Fruit fly (Drosophila melanogaster) whole organism, embryonic: ENCODE data around the gene Pfdn2.
A peak's percentile ranks its signal among the peaks of the same experiment; 100 is the strongest.

Experiments
- Abd-B ChIP-seq: fragments of 200-800 bp; sonication (Bioruptor generic); optimal IDR thresholded peaks from 2 replicates; lab custom pipeline; 2018; ENCODE audit warnings: missing biosample characterization, mild to moderate bottlenecking, missing genetic modification characterization, moderate library complexity
- Adf1 ChIP-seq: fragments of 200-800 bp; sonication (Bioruptor generic); IDR thresholded peaks from 2 replicates; pipeline ENCODE4 v1.3.6; 2022; ENCODE audit warnings: missing biosample characterization, missing genetic modification characterization
- CG10209 ChIP-seq: fragments of 200-800 bp; sonication (Bioruptor generic); optimal IDR thresholded peaks from 3 replicates; lab custom pipeline; 2017; ENCODE audit warnings: missing biosample characterization, mild to moderate bottlenecking, missing genetic modification characterization, missing genetic modification reagents
- CG1024 ChIP-seq: fragments of 200-800 bp; sonication (Bioruptor generic); IDR thresholded peaks from 2 replicates; pipeline ENCODE4 v1.3.6; 2022; ENCODE audit warnings: missing biosample characterization, missing genetic modification characterization
- CG10431 ChIP-seq: fragments of 200-800 bp; sonication (Bioruptor generic); optimal IDR thresholded peaks from 3 replicates; lab custom pipeline; 2018; ENCODE audit warnings: missing biosample characterization, mild to moderate bottlenecking, missing genetic modification characterization
- CG10565 ChIP-seq: fragments of 200-800 bp; sonication (Bioruptor generic); optimal IDR thresholded peaks from 3 replicates; lab custom pipeline; 2016; ENCODE audit warnings: missing biosample characterization, mild to moderate bottlenecking, missing genetic modification characterization
- CG10654 ChIP-seq: fragments of 200-800 bp; sonication (Bioruptor generic); optimal IDR thresholded peaks from 2 replicates; lab custom pipeline; 2016; ENCODE audit warnings: missing biosample characterization, missing genetic modification characterization
- CG15073 ChIP-seq: fragments of 200-800 bp; sonication (Bioruptor generic); optimal IDR thresholded peaks from 2 replicates; lab custom pipeline; 2016; ENCODE audit warnings: missing biosample characterization, missing genetic modification characterization
- CG15269 ChIP-seq: fragments of 200-800 bp; sonication (Bioruptor generic); optimal IDR thresholded peaks from 2 replicates; lab custom pipeline; 2018; ENCODE audit warnings: missing biosample characterization, mild to moderate bottlenecking, missing genetic modification characterization, moderate library complexity
- CG15514 ChIP-seq: fragments of 200-800 bp; sonication (Bioruptor generic); optimal IDR thresholded peaks from 3 replicates; lab custom pipeline; 2017; ENCODE audit warnings: missing biosample characterization, missing genetic modification characterization, mild to moderate bottlenecking, moderate library complexity, missing genetic modification reagents
- CG15696 ChIP-seq: fragments of 200-800 bp; sonication (Bioruptor generic); optimal IDR thresholded peaks from 2 replicates; lab custom pipeline; 2019; ENCODE audit warnings: missing biosample characterization, mild to moderate bottlenecking, missing genetic modification characterization, moderate library complexity
- CG4328 ChIP-seq: fragments of 200-800 bp; sonication (Bioruptor generic); optimal IDR thresholded peaks from 3 replicates; lab custom pipeline; 2017; ENCODE audit warnings: missing biosample characterization, missing genetic modification reagents, missing genetic modification characterization
- CG43689 ChIP-seq: fragments of 200-800 bp; sonication (Bioruptor generic); IDR thresholded peaks from 2 replicates; pipeline ENCODE4 v1.3.6; 2022; ENCODE audit warnings: missing biosample characterization, missing genetic modification characterization
- CG4854 ChIP-seq: fragments of 200-800 bp; sonication (Bioruptor generic); optimal IDR thresholded peaks from 2 replicates; lab custom pipeline; 2016; ENCODE audit warnings: missing biosample characterization, missing genetic modification characterization, inconsistent platforms
- CG6791 ChIP-seq: fragments of 200-800 bp; sonication (Bioruptor generic); IDR thresholded peaks from 3 replicates; pipeline ENCODE4 v1.3.6; 2022; ENCODE audit warnings: missing biosample characterization, missing genetic modification characterization; ENCODE audit not compliant: partially characterized antibody
- CG7357 ChIP-seq: fragments of 200-800 bp; sonication (Bioruptor generic); IDR thresholded peaks from 3 replicates; pipeline ENCODE4 v1.3.6; 2022; ENCODE audit warnings: missing biosample characterization, missing genetic modification characterization
- CG8944 ChIP-seq: fragments of 200-800 bp; sonication (Bioruptor generic); optimal IDR thresholded peaks from 3 replicates; lab custom pipeline; 2016; ENCODE audit warnings: missing biosample characterization, missing genetic modification characterization
- CG9817 ChIP-seq: fragments of 200-800 bp; sonication (Bioruptor generic); optimal IDR thresholded peaks from 2 replicates; lab custom pipeline; 2018; ENCODE audit warnings: missing biosample characterization, mild to moderate bottlenecking, missing genetic modification characterization, moderate library complexity
- CG9876 ChIP-seq: fragments of 200-800 bp; sonication (Bioruptor generic); optimal IDR thresholded peaks from 2 replicates; lab custom pipeline; 2016; ENCODE audit warnings: missing biosample characterization, missing genetic modification characterization
- CTCF ChIP-seq: fragments of 200-800 bp; sonication (Bioruptor generic); optimal IDR thresholded peaks from 2 replicates; lab custom pipeline; 2017; ENCODE audit warnings: missing biosample characterization, mild to moderate bottlenecking, missing genetic modification characterization, moderate library complexity
- Dp ChIP-seq: fragments of 200-800 bp; sonication (Bioruptor generic); optimal IDR thresholded peaks from 2 replicates; lab custom pipeline; 2018; ENCODE audit warnings: missing biosample characterization, mild to moderate bottlenecking, missing genetic modification characterization, moderate library complexity
- GATAe ChIP-seq: fragments of 200-800 bp; sonication (Bioruptor generic); conservative IDR thresholded peaks from 2 replicates; pipeline ENCODE4 v1.3.6; 2022; ENCODE audit warnings: missing biosample characterization, missing genetic modification characterization
- HLH4C ChIP-seq: fragments of 200-800 bp; sonication (Bioruptor generic); IDR thresholded peaks from 3 replicates; pipeline ENCODE4 v1.3.6; 2022; ENCODE audit warnings: missing biosample characterization, missing genetic modification characterization; ENCODE audit not compliant: partially characterized antibody
- Hand ChIP-seq: fragments of 200-800 bp; sonication (Bioruptor generic); optimal IDR thresholded peaks from 2 replicates; lab custom pipeline; 2017; ENCODE audit warnings: mild to moderate bottlenecking, missing biosample characterization, missing genetic modification reagents, missing genetic modification characterization
- HmgZ ChIP-seq: fragments of 200-800 bp; sonication (Bioruptor generic); optimal IDR thresholded peaks from 2 replicates; lab custom pipeline; 2018; ENCODE audit warnings: missing biosample characterization, mild to moderate bottlenecking, missing genetic modification characterization
- Hmx ChIP-seq: fragments of 200-800 bp; sonication (Bioruptor generic); optimal IDR thresholded peaks from 2 replicates; lab custom pipeline; 2016; ENCODE audit warnings: missing biosample characterization, missing genetic modification characterization
- Mrtf ChIP-seq: fragments of 200-800 bp; sonication (Bioruptor generic); IDR thresholded peaks from 3 replicates; pipeline ENCODE4 v1.3.6; 2022; ENCODE audit warnings: missing biosample characterization, missing genetic modification characterization
- NK7.1 ChIP-seq: fragments of 200-800 bp; sonication (Bioruptor generic); optimal IDR thresholded peaks from 3 replicates; lab custom pipeline; 2016; ENCODE audit warnings: missing biosample characterization, missing genetic modification characterization
- Poxn ChIP-seq: fragments of 200-800 bp; sonication (Bioruptor generic); IDR thresholded peaks from 2 replicates; pipeline ENCODE4 v1.3.6; 2022; ENCODE audit warnings: missing biosample characterization, missing genetic modification characterization
- Sry-δ ChIP-seq: fragments of 200-800 bp; sonication (Bioruptor generic); optimal IDR thresholded peaks from 2 replicates; lab custom pipeline; 2016; ENCODE audit warnings: missing biosample characterization, missing genetic modification characterization
- TFAM ChIP-seq: fragments of 200-800 bp; sonication (Bioruptor generic); optimal IDR thresholded peaks from 2 replicates; lab custom pipeline; 2017; ENCODE audit warnings: missing biosample characterization, missing genetic modification characterization, inconsistent platforms
- aop ChIP-seq: fragments of 200-800 bp; sonication (Bioruptor generic); IDR thresholded peaks from 2 replicates; pipeline ENCODE4 v1.3.6; 2022; ENCODE audit warnings: missing biosample characterization, missing genetic modification characterization
- bowl ChIP-seq: fragments of 200-800 bp; sonication (Bioruptor generic); IDR thresholded peaks from 2 replicates; pipeline ENCODE4 v1.3.6; 2022; ENCODE audit warnings: missing biosample characterization, missing genetic modification characterization
- btn ChIP-seq: fragments of 200-800 bp; sonication (Bioruptor generic); optimal IDR thresholded peaks from 2 replicates; lab custom pipeline; 2016; ENCODE audit warnings: missing biosample characterization, missing genetic modification characterization
- corto ChIP-seq: fragments of 200-800 bp; sonication (Bioruptor generic); optimal IDR thresholded peaks from 2 replicates; lab custom pipeline; 2016; ENCODE audit warnings: missing biosample characterization, mild to moderate bottlenecking, missing genetic modification characterization, moderate library complexity
- croc ChIP-seq: fragments of 200-800 bp; sonication (Bioruptor generic); conservative IDR thresholded peaks from 3 replicates; pipeline ENCODE4 v1.3.6; 2022; ENCODE audit warnings: missing biosample characterization, missing genetic modification characterization
- crol ChIP-seq: fragments of 200-800 bp; sonication (Bioruptor generic); IDR thresholded peaks from 2 replicates; pipeline ENCODE4 v1.3.6; 2022; ENCODE audit warnings: missing biosample characterization, missing genetic modification characterization
- emc ChIP-seq: fragments of 200-800 bp; sonication (Bioruptor generic); optimal IDR thresholded peaks from 2 replicates; lab custom pipeline; 2016; ENCODE audit warnings: missing biosample characterization, missing genetic modification characterization
- en ChIP-seq: fragments of 200-800 bp; sonication (Bioruptor generic); optimal IDR thresholded peaks from 2 replicates; lab custom pipeline; 2016; ENCODE audit warnings: missing biosample characterization, missing genetic modification characterization
- esg ChIP-seq: fragments of 200-800 bp; sonication (Bioruptor generic); conservative IDR thresholded peaks from 2 replicates; pipeline ENCODE4 v1.3.6; 2022; ENCODE audit warnings: missing biosample characterization, missing genetic modification characterization
- h ChIP-seq: fragments of >200 bp; optimal IDR thresholded peaks from 2 replicates; lab custom pipeline; 2017
- maf-S ChIP-seq: fragments of 200-800 bp; sonication (Bioruptor generic); optimal IDR thresholded peaks from 2 replicates; lab custom pipeline; 2016; ENCODE audit warnings: missing biosample characterization, missing genetic modification characterization
- mam ChIP-seq: fragments of 200-800 bp; sonication (Bioruptor generic); optimal IDR thresholded peaks from 3 replicates; lab custom pipeline; 2016; ENCODE audit warnings: missing biosample characterization, missing genetic modification characterization
- phol ChIP-seq: fragments of 200-800 bp; sonication (Bioruptor generic); optimal IDR thresholded peaks from 3 replicates; lab custom pipeline; 2018; ENCODE audit warnings: missing biosample characterization, mild to moderate bottlenecking, missing genetic modification characterization, moderate library complexity
- prd ChIP-seq, 3 experiments: fragments of >200 bp in 2 of 3; fragments of 200-800 bp in 1 of 3; sonication (Bioruptor generic) in 1 of 3; optimal IDR thresholded peaks in 2 of 3; IDR thresholded peaks in 1 of 3; 2 replicates in 2 of 3; 3 replicates in 1 of 3; pipeline versions ENCODE4 v1.3.6 to Lab custom; 2017 to 2022; ENCODE audit warnings: missing biosample characterization in 1 of 3, missing genetic modification characterization in 1 of 3
- scrt ChIP-seq: fragments of 200-800 bp; sonication (Bioruptor generic); optimal IDR thresholded peaks from 2 replicates; lab custom pipeline; 2018; ENCODE audit warnings: missing biosample characterization, mild to moderate bottlenecking, missing genetic modification characterization, moderate library complexity
- sna ChIP-seq: fragments of 200-800 bp; sonication (Bioruptor generic); IDR thresholded peaks from 2 replicates; pipeline ENCODE4 v1.3.6; 2022; ENCODE audit warnings: missing biosample characterization, missing genetic modification characterization; ENCODE audit not compliant: partially characterized antibody
- trh ChIP-seq: fragments of 200-800 bp; sonication (Bioruptor generic); optimal IDR thresholded peaks from 2 replicates; lab custom pipeline; 2016; ENCODE audit warnings: missing biosample characterization, missing genetic modification characterization
- unc-4 ChIP-seq: fragments of 200-800 bp; sonication (Bioruptor generic); IDR thresholded peaks from 2 replicates; pipeline ENCODE4 v1.3.6; 2022; ENCODE audit warnings: missing biosample characterization, missing genetic modification characterization; ENCODE audit not compliant: partially characterized antibody
- vfl ChIP-seq: fragments of 200-800 bp; sonication (Bioruptor generic); optimal IDR thresholded peaks from 2 replicates; lab custom pipeline; 2016; ENCODE audit warnings: missing biosample characterization, missing genetic modification characterization
- zen2 ChIP-seq: fragments of 200-800 bp; sonication (Bioruptor generic); IDR thresholded peaks from 3 replicates; pipeline ENCODE4 v1.3.6; 2022; ENCODE audit warnings: missing biosample characterization, missing genetic modification characterization; ENCODE audit not compliant: partially characterized antibody
- zfh2 ChIP-seq: fragments of 200-800 bp; sonication (Bioruptor generic); optimal IDR thresholded peaks from 2 replicates; lab custom pipeline; 2016; ENCODE audit warnings: missing biosample characterization, missing genetic modification characterization

Gene Pfdn2

dm6 chr3L:11049414-11049813 lies 24.8 kb downstream of the Pfdn2 start (continued):
- 0 out of 2 replicates have a peak, but pooled peaks have one; percentile 8 for TF ChIP-seq aop (GFP tag; lab: Robert Waterston, UW)
- TF ChIP-seq CG43689 (GFP tag; lab: Robert Waterston, UW) = no peak
- TF ChIP-seq CG10209 (GFP tag; lab: Kevin White, UChicago) = peak; percentile 29
- no peak for TF ChIP-seq Dp (GFP tag; lab: Kevin White, UChicago)
- no peak for TF ChIP-seq CG10431 (GFP tag; lab: Kevin White, UChicago)
- no peak for TF ChIP-seq Abd-B (GFP tag; lab: Kevin White, UChicago)
- TF ChIP-seq croc (GFP tag; lab: Robert Waterston, UW) = no peak
- TF ChIP-seq btn (GFP tag; lab: Kevin White, UChicago) = no peak
- TF ChIP-seq emc = no peak
- no peak for TF ChIP-seq CG10565 (GFP tag; lab: Kevin White, UChicago)
- no peak for TF ChIP-seq h (lab: Kevin White, UChicago)
- TF ChIP-seq prd (optimal IDR thresholded peaks at IDR 0.05; lab: Kevin White, UChicago) = no peak
- no peak for TF ChIP-seq prd (GFP tag; IDR thresholded peaks at IDR 0.05; lab: Robert Waterston, UW)
- no peak for TF ChIP-seq zfh2 (GFP tag; lab: Kevin White, UChicago)
- TF ChIP-seq scrt = peak; percentile 42
- TF ChIP-seq CG6791 (GFP tag; lab: Robert Waterston, UW) = no peak
- no peak for TF ChIP-seq HLH4C (GFP tag; lab: Robert Waterston, UW)
- TF ChIP-seq maf-S = no peak
- no peak for TF ChIP-seq CG15073 (GFP tag; lab: Kevin White, UChicago)
- peak; percentile 28 for TF ChIP-seq CG15269 (tag; lab: Kevin White, UChicago)
- TF ChIP-seq NK7.1 (GFP tag; lab: Kevin White, UChicago) = no peak
- no peak for TF ChIP-seq Sry-δ (GFP tag; lab: Kevin White, UChicago)
- no peak for TF ChIP-seq trh (GFP tag; lab: Kevin White, UChicago)
- no peak for TF ChIP-seq CG9876 (GFP tag; lab: Kevin White, UChicago)
- no peak for TF ChIP-seq CG9817 (tag; lab: Kevin White, UChicago)
- TF ChIP-seq Mrtf (GFP tag; lab: Robert Waterston, UW) = 0 out of 3 replicates have a peak, but pooled peaks have one; percentile 24
- TF ChIP-seq corto (GFP tag; lab: Kevin White, UChicago) = no peak
- TF ChIP-seq CG8944 = no peak
- peak; percentile 11 for TF ChIP-seq HmgZ (tag; lab: Kevin White, UChicago)
- no peak for TF ChIP-seq CG15696 (tag; lab: Kevin White, UChicago)
- peak; percentile 37 for TF ChIP-seq CG4328
- no peak for TF ChIP-seq Poxn
- TF ChIP-seq CG4854 (GFP tag; lab: Kevin White, UChicago) = no peak
- TF ChIP-seq sna (GFP tag; lab: Robert Waterston, UW) = no peak
- no peak for TF ChIP-seq CG1024 (GFP tag; lab: Robert Waterston, UW)
- TF ChIP-seq TFAM (GFP tag; lab: Kevin White, UChicago) = no peak
- TF ChIP-seq esg (GFP tag; lab: Robert Waterston, UW) = no peak
- no peak for TF ChIP-seq CG10654 (GFP tag; lab: Kevin White, UChicago)
- TF ChIP-seq CG15514 (GFP tag; lab: Kevin White, UChicago) = peak; percentile 72
- TF ChIP-seq GATAe (GFP tag; lab: Robert Waterston, UW) = no peak
- no peak for TF ChIP-seq phol (tag; lab: Kevin White, UChicago)
- no peak for TF ChIP-seq en (GFP tag; lab: Kevin White, UChicago)
- no peak for TF ChIP-seq bowl
- TF ChIP-seq mam (GFP tag; lab: Kevin White, UChicago) = no peak
- TF ChIP-seq crol (GFP tag; lab: Robert Waterston, UW) = no peak
- no peak for TF ChIP-seq vfl
- TF ChIP-seq Hmx = no peak
- no peak for TF ChIP-seq CG7357 (GFP tag; lab: Robert Waterston, UW)
- no peak for TF ChIP-seq Adf1
- TF ChIP-seq unc-4 (GFP tag; lab: Robert Waterston, UW) = no peak
- TF ChIP-seq zen2 (GFP tag; lab: Robert Waterston, UW) = no peak
- no peak for TF ChIP-seq CTCF (GFP tag; lab: Kevin White, UChicago)
- TF ChIP-seq Hand (GFP tag; lab: Kevin White, UChicago) = no peak
